Fruit fly (Drosophila melanogaster): ENCODE measurements around the gene CG5645.

Gene CG5645

dm6 chr3L:12131918-12132317, 4.6 kb downstream of the CG5645 start, which contains the start of gene DEF8 (continued):
- TF ChIP-seq CG18599 (GFP tag; optimal IDR thresholded peaks at IDR 0.05), result peak; percentile 83
- TF ChIP-seq CG13624 (GFP tag; optimal IDR thresholded peaks at IDR 0.05), result peak; percentile 33
- peak; percentile 40 for TF ChIP-seq CG10543 (GFP tag; optimal IDR thresholded peaks at IDR 0.05)
- peak; percentile 73 for TF ChIP-seq Nf-YC (tag; optimal IDR thresholded peaks at IDR 0.05)
- TF ChIP-seq MBD-R2 (GFP tag; IDR thresholded peaks at IDR 0.05), result peak; percentile 93
- TF ChIP-seq bigmax (GFP tag; optimal IDR thresholded peaks at IDR 0.05), result no peak
- TF ChIP-seq h (optimal IDR thresholded peaks at IDR 0.05), result no peak
- TF ChIP-seq CG15696 (tag; optimal IDR thresholded peaks at IDR 0.05), result peak; percentile 85

- no peak for TF ChIP-seq Dip2 (GFP tag; IDR thresholded peaks at IDR 0.05)
Observed at dm6 chr3L:12129111-12129510, 7.4 kb downstream of the CG5645 start, which contains the start of gene Lsp2. Gene Lsp2, plus strand, starts transcription at chr3L:12129393.

- no peak for TF ChIP-seq CG14710 (tag; optimal IDR thresholded peaks at IDR 0.05)
- no peak for TF ChIP-seq CG6272 (GFP tag; IDR thresholded peaks at IDR 0.05)
- no peak for TF ChIP-seq CG17328 (GFP tag; IDR thresholded peaks at IDR 0.05)
- no peak for TF ChIP-seq Fer1 (GFP tag; optimal IDR thresholded peaks at IDR 0.05)
- no peak for TF ChIP-seq wor (GFP tag; IDR thresholded peaks at IDR 0.05)
- TF ChIP-seq kah (GFP tag; optimal IDR thresholded peaks at IDR 0.05), result no peak
- TF ChIP-seq CG14014 (GFP tag; IDR thresholded peaks at IDR 0.05), result no peak
- TF ChIP-seq HmgZ (tag; optimal IDR thresholded peaks at IDR 0.05), result no peak
- no peak for TF ChIP-seq ci (GFP tag; IDR thresholded peaks at IDR 0.05)
- TF ChIP-seq CG8290 (GFP tag; optimal IDR thresholded peaks at IDR 0.05), result no peak
- TF ChIP-seq CG8290 (tag; optimal IDR thresholded peaks at IDR 0.05), result no peak
- TF ChIP-seq CG11398 (GFP tag; optimal IDR thresholded peaks at IDR 0.05), result no peak
- no peak for TF ChIP-seq Sin3A (optimal IDR thresholded peaks at IDR 0.05)
- no peak for TF ChIP-seq CG3847 (GFP tag; IDR thresholded peaks at IDR 0.05)
- no peak for TF ChIP-seq Hand (GFP tag; optimal IDR thresholded peaks at IDR 0.05)
- TF ChIP-seq Doc2 (GFP tag; IDR thresholded peaks at IDR 0.05), result no peak
- TF ChIP-seq so (GFP tag; IDR thresholded peaks at IDR 0.05), result no peak
Observed at dm6 chr3L:12127294-12128029, 9.0 kb downstream of the CG5645 start, which contains the start of the genes Ir68b and CG34241. Gene Ir68b, minus strand, starts transcription at chr3L:12127394. Gene CG34241, plus strand, starts transcription at chr3L:12127979.

DNA sequence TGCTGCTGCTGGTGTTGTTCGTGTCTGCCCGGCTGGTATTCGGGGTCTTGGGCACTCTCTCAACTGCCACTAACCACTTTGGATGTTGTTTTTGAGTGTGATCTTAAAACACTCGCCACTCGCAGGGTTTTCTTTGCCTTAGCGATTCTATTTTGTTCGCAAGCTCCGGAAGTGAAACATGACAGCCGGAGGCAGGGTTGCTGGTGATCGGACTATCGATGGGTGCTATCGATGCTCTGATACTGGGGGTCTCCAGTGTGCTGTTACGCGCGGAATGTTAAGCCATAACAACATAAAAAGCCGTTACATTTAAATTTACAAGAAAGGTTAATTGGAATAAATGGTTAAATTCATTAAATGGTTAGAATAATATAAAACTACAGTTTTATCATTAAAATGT, 11.5 kb downstream of the CG5645 start, which contains the start of gene yps:
Gene yps (minus strand): TSS at position 176 of the 400 bp plus-strand sequence.
- TF ChIP-seq CoRest (tag; optimal IDR thresholded peaks at IDR 0.05), result peak; percentile 84
- peak; percentile 91 for TF ChIP-seq CG11247 (GFP tag; IDR thresholded peaks at IDR 0.05)
- peak; percentile 67 for TF ChIP-seq CG4820 (GFP tag; optimal IDR thresholded peaks at IDR 0.05)
- TF ChIP-seq NC2β (GFP tag; optimal IDR thresholded peaks at IDR 0.05), result peak; percentile 99
- TF ChIP-seq GATAe (GFP tag; conservative IDR thresholded peaks at IDR 0.05), result peak; percentile 49
- peak; percentile 89 for TF ChIP-seq CG12744 (GFP tag; optimal IDR thresholded peaks at IDR 0.05)
- TF ChIP-seq salm (tag; optimal IDR thresholded peaks at IDR 0.05), result peak; percentile 86
- TF ChIP-seq Xbp1 (GFP tag; optimal IDR thresholded peaks at IDR 0.05), result peak; percentile 91
- peak; percentile 92 for TF ChIP-seq CG4854 (GFP tag; optimal IDR thresholded peaks at IDR 0.05)
- TF ChIP-seq vvl (GFP tag; IDR thresholded peaks at IDR 0.05), result peak; percentile 97
- peak; percentile 93 for TF ChIP-seq CG32532 (GFP tag; IDR thresholded peaks at IDR 0.05)
- TF ChIP-seq CG13424 (tag; optimal IDR thresholded peaks at IDR 0.05), result peak; percentile 75
- peak; percentile 78; the same call in 1 of the 2 replicates for TF ChIP-seq MBD-R2 (GFP tag; IDR thresholded peaks at IDR 0.05)
- peak; percentile 95 for TF ChIP-seq CG3407 (GFP tag; optimal IDR thresholded peaks at IDR 0.05)
- peak; percentile 77 for TF ChIP-seq CG32772 (GFP tag; IDR thresholded peaks at IDR 0.05)
- peak; percentile 98 for TF ChIP-seq sens (GFP tag)
- TF ChIP-seq nerfin-1 (tag; optimal IDR thresholded peaks at IDR 0.05), result peak; percentile 89
- TF ChIP-seq CG9437 (GFP tag; optimal IDR thresholded peaks at IDR 0.05), result peak; percentile 78
- TF ChIP-seq Hr51 (GFP tag; optimal IDR thresholded peaks at IDR 0.05), result peak; percentile 83 to 95
- TF ChIP-seq Sox100B (GFP tag; optimal IDR thresholded peaks at IDR 0.05), result peak; percentile 92
- peak; percentile 80 for TF ChIP-seq ftz-f1 (GFP tag; optimal IDR thresholded peaks at IDR 0.05)
- peak; percentile 87 for TF ChIP-seq tap (tag; optimal IDR thresholded peaks at IDR 0.05)
- TF ChIP-seq esg (GFP tag; conservative IDR thresholded peaks at IDR 0.05), result 0 out of 2 replicates have a peak, but pooled peaks have one; percentile 8
